Worm (Caenorhabditis elegans) whole organism, L1 larva: ENCODE data around the gene ZK370.6.

ENCODE experiments used
- C16A3.4 ChIP-seq: fragments of 150-350 bp; optimal IDR thresholded peaks from 2 replicates; lab custom pipeline; 2014; ENCODE audit warnings: missing biosample characterization, missing genetic modification characterization
- C34B4.2 ChIP-seq: sonication (generic microtip); optimal IDR thresholded peaks from 2 replicates; lab custom pipeline; 2017; ENCODE audit warnings: mild to moderate bottlenecking, missing genetic modification characterization, missing compliant biosample characterization
- aly-2 ChIP-seq: fragments of 150-350 bp; optimal IDR thresholded peaks from 2 replicates; lab custom pipeline; 2014; ENCODE audit warnings: missing biosample characterization, missing genetic modification characterization
- ceh-88 ChIP-seq: fragments of 200-800 bp; sonication (Bioruptor generic); IDR thresholded peaks from 2 replicates; pipeline ENCODE4 v1.3.6; 2022; ENCODE audit warnings: missing genetic modification characterization, missing compliant biosample characterization
- ces-1 ChIP-seq: fragments of 150-350 bp; optimal IDR thresholded peaks from 2 replicates; lab custom pipeline; 2014; ENCODE audit warnings: missing biosample characterization, missing genetic modification reagents, missing genetic modification characterization
- dsc-1 ChIP-seq: sonication (generic microtip); optimal IDR thresholded peaks from 2 replicates; lab custom pipeline; 2016; ENCODE audit warnings: mild to moderate bottlenecking, missing genetic modification characterization, missing compliant biosample characterization
- efl-1 ChIP-seq, 4 experiments: fragments of 150-350 bp; optimal IDR thresholded peaks in 3 of 4; peaks in 1 of 4; 1 replicate in 1 of 4; 2 replicates in 3 of 4; lab custom pipeline; 2014; ENCODE audit warnings: missing biosample characterization in 2 of 4, missing genetic modification characterization in 2 of 4, missing genetic modification reagents in 2 of 4
- egl-27 ChIP-seq, 2 experiments: fragments of 150-350 bp in 1 of 2; sonication (generic microtip); optimal IDR thresholded peaks; 3 replicates each; lab custom pipeline; 2017 to 2018; ENCODE audit warnings: missing biosample characterization in 2 of 2, missing genetic modification characterization in 2 of 2, missing genetic modification reagents in 2 of 2
- hlh-17 ChIP-seq: fragments of 200-800 bp; sonication (Bioruptor generic); optimal IDR thresholded peaks from 2 replicates; lab custom pipeline; 2018; ENCODE audit warnings: missing genetic modification characterization, mild to moderate bottlenecking, missing compliant biosample characterization, moderate library complexity, borderline replicate concordance
- hlh-4 ChIP-seq: sonication (generic microtip); optimal IDR thresholded peaks from 2 replicates; lab custom pipeline; 2016; ENCODE audit warnings: mild to moderate bottlenecking, missing genetic modification characterization, missing compliant biosample characterization
- irx-1 ChIP-seq: sonication (generic microtip); optimal IDR thresholded peaks from 2 replicates; lab custom pipeline; 2016; ENCODE audit warnings: missing genetic modification characterization, missing compliant biosample characterization
- lin-15B ChIP-seq: fragments of 150-350 bp; sonication (generic microtip); optimal IDR thresholded peaks from 3 replicates; lab custom pipeline; 2014; ENCODE audit warnings: missing biosample characterization, missing genetic modification characterization
- lin-35 ChIP-seq, 2 experiments: fragments of 150-350 bp; optimal IDR thresholded peaks; 2 replicates each; lab custom pipeline; 2014; ENCODE audit warnings: missing biosample characterization in 2 of 2, missing genetic modification characterization in 2 of 2, missing genetic modification reagents in 2 of 2
- lir-3 ChIP-seq: sonication (generic microtip); optimal IDR thresholded peaks from 2 replicates; lab custom pipeline; 2016; ENCODE audit warnings: mild to moderate bottlenecking, missing genetic modification characterization, moderate library complexity, missing compliant biosample characterization; ENCODE audit not compliant: poor library complexity
- lsy-2 ChIP-seq, 2 experiments: fragments of 150-350 bp; optimal IDR thresholded peaks; 2 replicates each; lab custom pipeline; 2014; ENCODE audit warnings: missing biosample characterization in 2 of 2, missing genetic modification characterization in 2 of 2
- nhr-12 ChIP-seq: sonication (generic microtip); optimal IDR thresholded peaks from 2 replicates; lab custom pipeline; 2017; ENCODE audit warnings: missing biosample characterization, missing genetic modification characterization
- nhr-20 ChIP-seq: sonication (generic microtip); optimal IDR thresholded peaks from 2 replicates; lab custom pipeline; 2016; ENCODE audit warnings: mild to moderate bottlenecking, missing genetic modification characterization, missing compliant biosample characterization
- nhr-237 ChIP-seq: fragments of 150-350 bp; optimal IDR thresholded peaks from 2 replicates; lab custom pipeline; 2014; ENCODE audit warnings: missing biosample characterization, missing genetic modification characterization
- nhr-90 ChIP-seq: sonication (generic microtip); optimal IDR thresholded peaks from 2 replicates; lab custom pipeline; 2016; ENCODE audit warnings: mild to moderate bottlenecking, missing genetic modification characterization, missing compliant biosample characterization; ENCODE audit not compliant: poor library complexity
- pag-3 ChIP-seq: sonication (generic microtip); optimal IDR thresholded peaks from 2 replicates; lab custom pipeline; 2017; ENCODE audit warnings: missing genetic modification characterization, mild to moderate bottlenecking, missing compliant biosample characterization, antibody characterized with exemption, borderline replicate concordance; ENCODE audit not compliant: insufficient read depth
- pqm-1 ChIP-seq: sonication (generic microtip); optimal IDR thresholded peaks from 3 replicates; lab custom pipeline; 2017; ENCODE audit warnings: missing biosample characterization, missing genetic modification characterization
- rnt-1 ChIP-seq: sonication (generic microtip); optimal IDR thresholded peaks from 2 replicates; lab custom pipeline; 2016; ENCODE audit warnings: mild to moderate bottlenecking, missing genetic modification characterization, moderate library complexity, missing compliant biosample characterization
- snpc-4 ChIP-seq: fragments of 150-350 bp; optimal IDR thresholded peaks from 2 replicates; lab custom pipeline; 2014; ENCODE audit warnings: missing biosample characterization, missing genetic modification characterization
- sup-37 ChIP-seq: fragments of 200-800 bp; sonication (Bioruptor generic); optimal IDR thresholded peaks from 2 replicates; lab custom pipeline; 2018; ENCODE audit warnings: mild to moderate bottlenecking, missing genetic modification characterization, missing compliant biosample characterization
- unc-86 ChIP-seq: sonication (generic microtip); optimal IDR thresholded peaks from 2 replicates; lab custom pipeline; 2016; ENCODE audit warnings: missing genetic modification characterization, missing compliant biosample characterization
- unc-98 ChIP-seq: fragments of 200-800 bp; sonication (Bioruptor generic); IDR thresholded peaks from 2 replicates; pipeline ENCODE4 v1.3.6; 2022; ENCODE audit warnings: missing genetic modification characterization, missing compliant biosample characterization

Gene ZK370.6

DNA sequence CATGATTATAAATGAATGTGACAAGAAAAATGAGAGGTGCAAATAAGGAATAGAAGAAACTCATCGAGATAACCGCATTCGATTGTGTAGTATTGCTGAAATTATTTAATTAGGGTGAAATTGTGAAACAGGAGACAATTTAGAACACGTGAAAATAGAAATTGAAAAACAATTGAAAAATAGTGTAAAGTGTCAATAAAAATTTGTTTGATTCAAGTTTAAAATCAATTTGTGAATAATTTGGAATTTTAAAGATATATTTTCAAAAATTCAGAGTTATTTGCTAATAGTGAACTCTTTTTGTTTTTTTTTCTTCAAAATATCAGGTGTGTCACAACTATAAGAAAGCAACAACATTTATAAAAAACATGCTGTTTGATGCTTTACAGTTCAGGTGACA, 12.3 kb downstream of the ZK370.6 start, which contains the start of gene ZK370.4:
TSS of gene ZK370.4 (minus strand) at position 101 of the 400 bp plus-strand sequence.
- TF ChIP-seq nhr-12 (tag; lab: Kevin White, UChicago) (no peak), efl-1 (optimal IDR thresholded peaks at IDR 0.05; lab: Kevin White, UChicago) (no peak), efl-1 (GFP tag; optimal IDR thresholded peaks at IDR 0.05 in 1 of 2; lab: Kevin White, UChicago) (peak in 1 of 2 experiments; percentile 57), dsc-1 (tag; lab: Kevin White, UChicago) (no peak), nhr-237 (no peak), ces-1 (GFP tag; lab: Kevin White, UChicago) (no peak)

DNA sequence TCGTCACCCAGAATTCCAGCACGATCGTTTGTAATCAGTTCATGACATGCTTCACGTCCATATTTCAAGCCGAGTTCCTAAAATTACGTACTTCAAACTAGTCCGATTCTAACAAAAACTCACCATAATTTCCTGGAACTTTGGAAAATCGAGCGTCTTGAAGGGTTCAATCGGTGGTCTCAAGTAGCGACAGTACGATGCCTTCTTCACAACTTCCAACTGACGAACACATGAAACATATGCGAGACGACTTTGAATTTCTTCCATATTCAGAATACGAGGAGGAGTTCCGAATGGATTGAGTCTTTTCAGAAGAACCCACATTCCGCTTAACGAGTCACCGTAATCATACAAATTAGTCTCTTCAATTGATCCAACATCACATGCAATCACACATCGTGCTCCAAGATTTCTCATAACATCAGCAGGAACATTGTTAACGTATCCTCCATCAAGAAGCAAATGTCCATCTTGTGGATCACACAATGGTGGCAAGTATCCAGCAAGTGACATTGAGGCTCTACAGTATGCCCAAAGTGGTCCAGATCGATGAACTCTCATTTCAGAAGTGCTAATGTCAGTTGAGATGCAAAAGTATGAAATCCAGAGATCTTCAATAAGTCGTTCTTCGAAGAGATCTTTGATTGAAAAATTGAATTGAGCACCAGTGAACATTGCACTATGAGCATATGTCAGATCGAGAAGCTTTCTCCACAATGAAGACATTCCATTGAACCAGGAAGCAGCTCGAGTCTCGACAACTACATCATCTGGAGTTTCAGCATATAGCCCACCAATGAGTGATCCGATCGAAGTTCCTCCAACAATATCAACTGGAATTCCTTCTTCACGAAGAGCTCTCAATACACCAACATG, 17.4 kb downstream of the ZK370.6 start:
- no peak for TF ChIP-seq dsc-1 (tag; lab: Kevin White, UChicago)
- TF ChIP-seq efl-1 (optimal IDR thresholded peaks at IDR 0.05; lab: Kevin White, UChicago), result no peak
- peak in 1 of 2 experiments; percentile 64 for TF ChIP-seq efl-1 (GFP tag; optimal IDR thresholded peaks at IDR 0.05 in 1 of 2; lab: Kevin White, UChicago)

DNA sequence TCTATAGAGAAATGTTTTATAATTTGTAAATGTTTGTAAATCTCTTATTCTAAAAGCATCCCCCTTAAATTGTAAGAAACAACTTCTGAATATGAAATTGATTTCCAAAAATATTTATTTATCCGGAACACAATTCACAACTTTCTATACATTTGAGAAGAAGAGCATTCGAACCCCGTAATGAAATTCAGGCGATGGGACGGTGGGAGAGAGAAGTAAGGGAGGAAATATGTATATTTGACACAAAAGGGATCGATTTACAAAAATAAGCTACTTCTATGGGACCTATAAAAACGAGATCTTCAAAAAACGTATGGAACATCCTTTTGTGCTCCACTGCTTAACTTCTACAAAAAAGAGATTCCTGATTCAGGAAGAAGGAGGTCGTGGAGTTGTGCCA, 18.4 kb downstream of the ZK370.6 start:
- TF ChIP-seq nhr-20 (tag; lab: Kevin White, UChicago) (no peak), nhr-90 (no peak), lsy-2 (tag; optimal IDR thresholded peaks at IDR 0.05; lab: Kevin White, UChicago) (no peak), sup-37 (GFP tag; lab: Kevin White, UChicago) (no peak), aly-2 (tag; lab: Kevin White, UChicago) (no peak), rnt-1 (no peak), ceh-88 (GFP tag; lab: Robert Waterston, UW) (no peak), unc-98 (GFP tag; lab: Robert Waterston, UW) (no peak), unc-86 (tag; lab: Kevin White, UChicago) (no peak), snpc-4 (tag; lab: Kevin White, UChicago) (no peak), hlh-4 (tag; lab: Kevin White, UChicago) (no peak), pqm-1 (tag; lab: Kevin White, UChicago) (no peak), egl-27 (tag; optimal IDR thresholded peaks at IDR 0.05; lab: Kevin White, UChicago) (no peak)

DNA sequence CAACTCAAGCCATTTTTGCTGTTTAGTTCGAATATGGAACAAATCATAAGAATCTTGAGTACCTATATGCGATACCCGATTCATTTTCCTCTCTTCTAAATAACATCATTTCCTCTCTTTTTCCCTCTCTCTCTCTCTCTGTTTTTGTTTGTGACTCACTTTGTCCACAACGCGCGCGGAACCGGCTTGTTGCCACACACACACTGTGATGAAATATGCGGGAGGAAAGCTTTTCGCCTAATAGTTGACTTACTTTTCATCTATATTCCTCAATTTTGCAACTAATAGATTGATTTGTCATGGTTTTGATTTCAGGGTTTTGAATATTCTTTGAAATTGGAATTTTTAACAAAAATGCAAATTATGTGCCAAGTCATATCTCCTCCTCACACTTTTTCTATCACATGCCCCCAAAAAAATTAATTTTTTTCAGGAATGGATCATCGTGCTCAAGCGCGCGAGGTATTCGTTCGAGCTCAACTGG, 23.8 kb downstream of the ZK370.6 start, which contains the start of gene hipr-1:
TSS of gene hipr-1 (plus strand) at position 434 of the 484 bp plus-strand sequence.
- TF ChIP-seq efl-1 (optimal IDR thresholded peaks at IDR 0.05; lab: Kevin White, UChicago) (no peak), efl-1 (GFP tag; optimal IDR thresholded peaks at IDR 0.05 in 1 of 2; lab: Kevin White, UChicago) (peak in 1 of 2 experiments; percentile 88), C34B4.2 (tag; lab: Kevin White, UChicago) (no peak)

DNA sequence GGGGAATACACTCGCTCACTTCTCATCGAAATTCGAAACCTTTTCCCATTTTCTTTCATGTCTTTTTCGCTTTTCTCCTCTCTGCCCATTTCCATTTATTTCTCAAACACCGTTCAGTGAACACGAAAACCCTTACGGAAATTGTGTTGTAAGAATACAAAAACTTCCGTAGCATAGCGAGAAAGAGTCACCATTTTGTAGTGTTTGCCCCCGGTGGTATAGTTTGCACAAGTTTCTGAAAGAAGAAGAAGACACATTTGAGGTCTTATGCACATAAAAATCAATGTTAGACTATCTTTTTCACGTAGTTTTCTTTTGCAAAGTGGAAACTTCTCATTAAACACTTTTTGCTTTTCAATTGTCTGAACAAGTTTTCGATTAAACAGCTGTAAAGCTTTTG, 24.5 kb downstream of the ZK370.6 start:
- TF ChIP-seq irx-1 (no peak), lsy-2 (tag; optimal IDR thresholded peaks at IDR 0.05; lab: Kevin White, UChicago) (no peak), sup-37 (GFP tag; lab: Kevin White, UChicago) (no peak), hlh-17 (GFP tag; lab: Kevin White, UChicago) (no peak), efl-1 (optimal IDR thresholded peaks at IDR 0.05; lab: Kevin White, UChicago) (no peak), efl-1 (GFP tag; optimal IDR thresholded peaks at IDR 0.05 in 1 of 2; lab: Kevin White, UChicago) (no peak), C16A3.4 (tag; lab: Kevin White, UChicago) (no peak), lir-3 (no peak), pag-3 (no peak), lin-15B (no peak)

DNA sequence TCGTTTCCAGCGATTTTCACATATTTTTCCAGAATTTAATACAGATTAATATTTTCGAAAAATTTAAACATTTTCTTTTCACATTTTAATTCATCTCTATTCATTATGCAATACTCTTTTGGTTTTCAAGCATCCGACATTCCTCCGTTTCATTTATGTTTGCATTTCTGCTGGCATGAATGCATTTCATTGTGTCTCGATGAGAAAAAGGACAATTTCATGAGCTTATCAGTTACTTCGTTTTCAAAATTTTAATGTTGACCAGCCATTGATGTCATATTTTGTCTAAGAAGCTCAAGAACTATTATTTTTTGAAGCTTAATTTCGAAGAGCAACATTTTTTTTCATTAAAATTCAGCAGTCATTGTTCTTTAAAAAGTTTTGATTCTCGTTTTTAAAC, 25.1 kb downstream of the ZK370.6 start:
- TF ChIP-seq hlh-4 (tag; lab: Kevin White, UChicago) (no peak), lin-35 (GFP tag; optimal IDR thresholded peaks at IDR 0.05; lab: Kevin White, UChicago) (peak in 1 of 2 experiments; percentile 11)
